Fruit fly (Drosophila melanogaster): Measurements from ENCODE around the gene Zmynd8.

The Zmynd8 gene

dm6 chr3R:31687782-31688181 lies 18.5 kb downstream of the Zmynd8 start (continued):
- peak; percentile 72 for TF ChIP-seq Xrp1 (GFP tag; IDR thresholded peaks at IDR 0.05)
- TF ChIP-seq dmrt11E (tag; optimal IDR thresholded peaks at IDR 0.05): peak; percentile 67
- TF ChIP-seq Hr3 (GFP tag; optimal IDR thresholded peaks at IDR 0.05): peak; percentile 29
- no peak for TF ChIP-seq CG8359 (GFP tag; optimal IDR thresholded peaks at IDR 0.05; ENCODE audit: borderline replicate concordance)
- peak; percentile 46 for TF ChIP-seq CG2202 (tag; optimal IDR thresholded peaks at IDR 0.05)
- peak; percentile 58 for TF ChIP-seq sisA (GFP tag; IDR thresholded peaks at IDR 0.05)
- no peak for TF ChIP-seq CG12104 (GFP tag; optimal IDR thresholded peaks at IDR 0.05)
- TF ChIP-seq CG15601 (tag; optimal IDR thresholded peaks at IDR 0.05): peak; percentile 50
- peak; percentile 21 for TF ChIP-seq D19A (tag; optimal IDR thresholded peaks at IDR 0.05)
- peak; percentile 5 for TF ChIP-seq Bdp1 (GFP tag; optimal IDR thresholded peaks at IDR 0.05)
- peak; percentile 41 for TF ChIP-seq ewg (GFP tag; optimal IDR thresholded peaks at IDR 0.05)
- peak; percentile 1 for TF ChIP-seq disco-r (GFP tag; optimal IDR thresholded peaks at IDR 0.05)
- TF ChIP-seq CG31441 (GFP tag; IDR thresholded peaks at IDR 0.05): peak; percentile 40; the same call in 1 of the 2 replicates
- no peak for TF ChIP-seq CG7357 (GFP tag; IDR thresholded peaks at IDR 0.05)
- TF ChIP-seq Oli (tag; optimal IDR thresholded peaks at IDR 0.05): peak; percentile 53
- TF ChIP-seq pum (GFP tag; optimal IDR thresholded peaks at IDR 0.05): peak; percentile 48
- peak; percentile 6 to 65 for TF ChIP-seq chif (GFP tag; optimal IDR thresholded peaks at IDR 0.05)
- TF ChIP-seq CG31224 (GFP tag; IDR thresholded peaks at IDR 0.05): no peak
- TF ChIP-seq cato (GFP tag; optimal IDR thresholded peaks at IDR 0.05; ENCODE audit: borderline replicate concordance): peak; percentile 4
- TF ChIP-seq Rfx (GFP tag; IDR thresholded peaks at IDR 0.05): 0 out of 2 replicates have a peak, but pooled peaks have one; percentile 6
- TF ChIP-seq CG30431 (GFP tag; optimal IDR thresholded peaks at IDR 0.05): peak; percentile 21
- no peak for TF ChIP-seq CkIIα-i1 (GFP tag; IDR thresholded peaks at IDR 0.05)
- TF ChIP-seq dpn (GFP tag; optimal IDR thresholded peaks at IDR 0.05): peak; percentile 19 to 40
- TF ChIP-seq CG30403 (GFP tag; optimal IDR thresholded peaks at IDR 0.05): peak; percentile 55
- TF ChIP-seq bsh (GFP tag; optimal IDR thresholded peaks at IDR 0.05): peak in 1 of 2 experiments; percentile 84
- peak; percentile 28 for TF ChIP-seq CG4820 (GFP tag; optimal IDR thresholded peaks at IDR 0.05)
- TF ChIP-seq CG4707 (GFP tag; optimal IDR thresholded peaks at IDR 0.05): no peak
- TF ChIP-seq ATbp (GFP tag; optimal IDR thresholded peaks at IDR 0.05): peak; percentile 53
- peak; percentile 60 for TF ChIP-seq az2 (GFP tag; optimal IDR thresholded peaks at IDR 0.05)
- peak; percentile 33 for TF ChIP-seq CG10209 (GFP tag; optimal IDR thresholded peaks at IDR 0.05)
- peak; percentile 48 for TF ChIP-seq CG12219 (GFP tag; optimal IDR thresholded peaks at IDR 0.05)
- no peak for TF ChIP-seq CG2129 (GFP tag; IDR thresholded peaks at IDR 0.05; ENCODE audit: partially characterized antibody)
- no peak for TF ChIP-seq ap (GFP tag; IDR thresholded peaks at IDR 0.05)
- TF ChIP-seq CG1529 (GFP tag; optimal IDR thresholded peaks at IDR 0.05): peak; percentile 54
- peak; percentile 36; the same call in 1 of the 2 replicates for TF ChIP-seq ranshi (GFP tag; IDR thresholded peaks at IDR 0.05)
- peak; percentile 22 for TF ChIP-seq CG17385 (GFP tag; optimal IDR thresholded peaks at IDR 0.05)
- TF ChIP-seq chm (GFP tag; IDR thresholded peaks at IDR 0.05): peak; percentile 69; the same call in 1 of the 2 replicates
- TF ChIP-seq Usf (GFP tag; optimal IDR thresholded peaks at IDR 0.05): no peak
- peak; percentile 65 for TF ChIP-seq CG1603 (tag; optimal IDR thresholded peaks at IDR 0.05)
- 0 out of 2 replicates have a peak, but pooled peaks have one; percentile 17 for TF ChIP-seq sob (GFP tag; IDR thresholded peaks at IDR 0.05)
- peak; percentile 86 for TF ChIP-seq sens (GFP tag)
- TF ChIP-seq phol (tag; optimal IDR thresholded peaks at IDR 0.05): peak; percentile 42
- TF ChIP-seq hb (GFP tag; IDR thresholded peaks at IDR 0.05; ENCODE audit: partially characterized antibody): no peak
- TF ChIP-seq CG8089 (GFP tag; optimal IDR thresholded peaks at IDR 0.05): peak; percentile 22
- no peak for TF ChIP-seq lov (optimal IDR thresholded peaks at IDR 0.05)
- 0 out of 3 replicates have a peak, but pooled peaks have one; percentile 10 for TF ChIP-seq lov (GFP tag; IDR thresholded peaks at IDR 0.05)
- TF ChIP-seq Hey (tag; optimal IDR thresholded peaks at IDR 0.05): no peak
- TF ChIP-seq Med (GFP tag): peak; percentile 90
- TF ChIP-seq CG17359 (tag; optimal IDR thresholded peaks at IDR 0.05): peak; percentile 32
- peak; percentile 62; the same call in 1 of the 2 replicates for TF ChIP-seq ttk (GFP tag; IDR thresholded peaks at IDR 0.05)
- TF ChIP-seq CG1792 (GFP tag; optimal IDR thresholded peaks at IDR 0.05): peak; percentile 4

All from whole organism, embryonic.